Fruit fly (Drosophila melanogaster) whole organism, embryonic: ENCODE measurements around the gene cerv.

Experiments used
- CG10209 ChIP-seq: fragments of 200-800 bp; sonication (Bioruptor generic); optimal IDR thresholded peaks from 3 replicates; lab custom pipeline; 2017; ENCODE audit warnings: missing biosample characterization, mild to moderate bottlenecking, missing genetic modification characterization, missing genetic modification reagents
- CG10321 ChIP-seq: fragments of 200-800 bp; sonication (Bioruptor generic); IDR thresholded peaks from 2 replicates; pipeline ENCODE4 v1.3.6; 2022; ENCODE audit warnings: missing biosample characterization, missing genetic modification characterization
- CG10366 ChIP-seq: fragments of 200-800 bp; sonication (Bioruptor generic); IDR thresholded peaks from 2 replicates; pipeline ENCODE4 v1.3.6; 2022; ENCODE audit warnings: missing biosample characterization, missing genetic modification characterization
- CG12104 ChIP-seq: fragments of 200-800 bp; sonication (Bioruptor generic); optimal IDR thresholded peaks from 3 replicates; lab custom pipeline; 2016; ENCODE audit warnings: missing biosample characterization, missing genetic modification characterization
- CG12769 ChIP-seq: fragments of 200-800 bp; sonication (Bioruptor generic); optimal IDR thresholded peaks from 2 replicates; lab custom pipeline; 2019; ENCODE audit warnings: missing biosample characterization, mild to moderate bottlenecking, missing genetic modification characterization, moderate library complexity
- CG13424 ChIP-seq: fragments of 200-800 bp; sonication (Bioruptor generic); optimal IDR thresholded peaks from 2 replicates; lab custom pipeline; 2019; ENCODE audit warnings: missing biosample characterization, mild to moderate bottlenecking, missing genetic modification characterization, moderate library complexity
- CG14710 ChIP-seq: fragments of 200-800 bp; sonication (Bioruptor generic); optimal IDR thresholded peaks from 3 replicates; lab custom pipeline; 2019; ENCODE audit warnings: missing biosample characterization, mild to moderate bottlenecking, missing genetic modification characterization, moderate library complexity
- CG1647 ChIP-seq: fragments of 200-800 bp; sonication (Bioruptor generic); optimal IDR thresholded peaks from 3 replicates; lab custom pipeline; 2016; ENCODE audit warnings: missing biosample characterization, missing genetic modification characterization
- CG16813 ChIP-seq: fragments of 200-800 bp; sonication (Bioruptor generic); IDR thresholded peaks from 3 replicates; pipeline ENCODE4 v1.3.6; 2022; ENCODE audit warnings: missing biosample characterization, missing genetic modification characterization; ENCODE audit not compliant: partially characterized antibody
- CG17359 ChIP-seq: fragments of 200-800 bp; sonication (Bioruptor generic); optimal IDR thresholded peaks from 3 replicates; lab custom pipeline; 2018; ENCODE audit warnings: missing biosample characterization, mild to moderate bottlenecking, missing genetic modification characterization, moderate library complexity
- CG17568 ChIP-seq: fragments of 200-800 bp; sonication (Bioruptor generic); optimal IDR thresholded peaks from 2 replicates; lab custom pipeline; 2018; ENCODE audit warnings: missing biosample characterization, mild to moderate bottlenecking, missing genetic modification characterization, moderate library complexity
- CG18476 ChIP-seq: fragments of 200-800 bp; sonication (Bioruptor generic); optimal IDR thresholded peaks from 2 replicates; lab custom pipeline; 2016; ENCODE audit warnings: missing biosample characterization, mild to moderate bottlenecking, missing genetic modification characterization
- CG2712 ChIP-seq: fragments of 200-800 bp; optimal IDR thresholded peaks from 3 replicates; lab custom pipeline; 2019; ENCODE audit warnings: missing biosample characterization, mild to moderate bottlenecking, missing genetic modification characterization, moderate library complexity
- CG31365 ChIP-seq: fragments of 200-800 bp; sonication (Bioruptor generic); optimal IDR thresholded peaks from 2 replicates; lab custom pipeline; 2018; ENCODE audit warnings: missing biosample characterization, mild to moderate bottlenecking, missing genetic modification characterization
- CG3163 ChIP-seq: fragments of 200-800 bp; sonication (Bioruptor generic); optimal IDR thresholded peaks from 3 replicates; lab custom pipeline; 2016; ENCODE audit warnings: missing biosample characterization, missing genetic modification characterization
- CG33213 ChIP-seq: fragments of 200-800 bp; sonication (Bioruptor generic); optimal IDR thresholded peaks from 3 replicates; lab custom pipeline; 2016; ENCODE audit warnings: missing biosample characterization, missing genetic modification characterization
- CG34422 ChIP-seq: fragments of 200-800 bp; sonication (Bioruptor generic); IDR thresholded peaks from 3 replicates; pipeline ENCODE4 v1.3.6; 2022; ENCODE audit warnings: missing biosample characterization, missing genetic modification characterization
- CG5953 ChIP-seq: fragments of 200-800 bp; sonication (Bioruptor generic); IDR thresholded peaks from 2 replicates; pipeline ENCODE4 v1.3.6; 2022; ENCODE audit warnings: missing biosample characterization, missing genetic modification characterization
- CG6854 ChIP-seq: fragments of 200-800 bp; sonication (Bioruptor generic); optimal IDR thresholded peaks from 3 replicates; lab custom pipeline; 2017; ENCODE audit warnings: missing biosample characterization, mild to moderate bottlenecking, missing genetic modification characterization
- CG7745 ChIP-seq: fragments of 200-800 bp; sonication (Bioruptor generic); optimal IDR thresholded peaks from 2 replicates; lab custom pipeline; 2018; ENCODE audit warnings: missing biosample characterization, mild to moderate bottlenecking, missing genetic modification characterization, moderate library complexity
- CG8478 ChIP-seq: fragments of >200 bp; optimal IDR thresholded peaks from 2 replicates; lab custom pipeline; 2018
- CG9215 ChIP-seq: fragments of 200-800 bp; sonication (Bioruptor generic); IDR thresholded peaks from 2 replicates; pipeline ENCODE4 v1.3.6; 2022; ENCODE audit warnings: missing biosample characterization, missing genetic modification characterization
- CHES-1-like ChIP-seq: fragments of 200-800 bp; sonication (Bioruptor generic); optimal IDR thresholded peaks from 2 replicates; lab custom pipeline; 2016; ENCODE audit warnings: missing biosample characterization, missing genetic modification characterization
- Camta ChIP-seq: fragments of 200-800 bp; sonication (Bioruptor generic); optimal IDR thresholded peaks from 2 replicates; lab custom pipeline; 2016; ENCODE audit warnings: missing biosample characterization, missing genetic modification characterization
- CrebB ChIP-seq: fragments of 200-800 bp; sonication (Bioruptor generic); optimal IDR thresholded peaks from 3 replicates; lab custom pipeline; 2018; ENCODE audit warnings: missing biosample characterization, mild to moderate bottlenecking, missing genetic modification characterization
- Dp ChIP-seq: fragments of 200-800 bp; sonication (Bioruptor generic); optimal IDR thresholded peaks from 2 replicates; lab custom pipeline; 2018; ENCODE audit warnings: missing biosample characterization, mild to moderate bottlenecking, missing genetic modification characterization, moderate library complexity
- H2.0 ChIP-seq: fragments of 200-800 bp; sonication (Bioruptor generic); IDR thresholded peaks from 2 replicates; pipeline ENCODE4 v1.3.6; 2022; ENCODE audit warnings: missing biosample characterization, missing genetic modification characterization
- Hr39 ChIP-seq: fragments of >200 bp; optimal IDR thresholded peaks from 2 replicates; lab custom pipeline; 2017
- Lpt ChIP-seq: fragments of >200 bp; optimal IDR thresholded peaks from 2 replicates; lab custom pipeline; 2018; ENCODE audit warnings: missing biosample characterization, missing genetic modification characterization
- MTF-1 ChIP-seq: fragments of 200-800 bp; sonication (Bioruptor generic); optimal IDR thresholded peaks from 2 replicates; lab custom pipeline; 2018; ENCODE audit warnings: missing biosample characterization, mild to moderate bottlenecking, missing genetic modification characterization, borderline replicate concordance
- Nf-YC ChIP-seq: fragments of 200-800 bp; optimal IDR thresholded peaks from 3 replicates; lab custom pipeline; 2019; ENCODE audit warnings: missing biosample characterization, mild to moderate bottlenecking, missing genetic modification characterization, moderate library complexity
- Ravus ChIP-seq: fragments of 200-800 bp; sonication (Bioruptor generic); IDR thresholded peaks from 2 replicates; pipeline ENCODE4 v1.3.6; 2022; ENCODE audit warnings: missing biosample characterization, missing genetic modification characterization
- al ChIP-seq: fragments of 200-800 bp; sonication (Bioruptor generic); IDR thresholded peaks from 2 replicates; pipeline ENCODE4 v1.3.6; 2022; ENCODE audit warnings: missing biosample characterization, missing genetic modification characterization
- bcd ChIP-seq: fragments of 200-800 bp; sonication (Bioruptor generic); optimal IDR thresholded peaks from 2 replicates; lab custom pipeline; 2017; ENCODE audit warnings: missing biosample characterization, mild to moderate bottlenecking, missing genetic modification characterization
- bsh ChIP-seq, 2 experiments: fragments of 200-800 bp; sonication (Bioruptor generic); optimal IDR thresholded peaks; 2 replicates each; lab custom pipeline; 2017 to 2018; ENCODE audit warnings: mild to moderate bottlenecking in 2 of 2, missing biosample characterization in 2 of 2, missing genetic modification characterization in 2 of 2, moderate library complexity in 1 of 2
- chinmo ChIP-seq: fragments of 200-800 bp; sonication (Bioruptor generic); IDR thresholded peaks from 4 replicates; pipeline ENCODE4 v1.3.6; 2022; ENCODE audit warnings: missing biosample characterization, missing genetic modification characterization; ENCODE audit not compliant: partially characterized antibody
- dimm ChIP-seq: fragments of 200-800 bp; sonication (Bioruptor generic); IDR thresholded peaks from 2 replicates; pipeline ENCODE4 v1.3.6; 2022; ENCODE audit warnings: missing biosample characterization, missing genetic modification characterization
- fu2 ChIP-seq: fragments of 200-800 bp; sonication (Bioruptor generic); optimal IDR thresholded peaks from 2 replicates; lab custom pipeline; 2016; ENCODE audit warnings: missing biosample characterization, missing genetic modification characterization
- gem ChIP-seq: fragments of 200-800 bp; sonication (Bioruptor generic); optimal IDR thresholded peaks from 2 replicates; lab custom pipeline; 2019; ENCODE audit warnings: missing biosample characterization, mild to moderate bottlenecking, missing genetic modification characterization, moderate library complexity
- grau ChIP-seq: fragments of 200-800 bp; optimal IDR thresholded peaks from 3 replicates; lab custom pipeline; 2019; ENCODE audit warnings: missing biosample characterization, mild to moderate bottlenecking, missing genetic modification characterization, moderate library complexity
- ind ChIP-seq: fragments of 200-800 bp; sonication (Bioruptor generic); optimal IDR thresholded peaks from 3 replicates; lab custom pipeline; 2016; ENCODE audit warnings: missing biosample characterization, missing genetic modification characterization
- nmo ChIP-seq: fragments of 200-800 bp; sonication (Bioruptor generic); optimal IDR thresholded peaks from 2 replicates; lab custom pipeline; 2018; ENCODE audit warnings: missing biosample characterization, mild to moderate bottlenecking, missing genetic modification characterization, moderate library complexity
- odd ChIP-seq: fragments of 200-800 bp; sonication (Bioruptor generic); optimal IDR thresholded peaks from 2 replicates; lab custom pipeline; 2017; ENCODE audit warnings: missing biosample characterization, mild to moderate bottlenecking, missing genetic modification characterization
- row ChIP-seq: fragments of 200-800 bp; sonication (Bioruptor generic); IDR thresholded peaks from 3 replicates; pipeline ENCODE4 v1.3.6; 2022; ENCODE audit warnings: missing biosample characterization, missing genetic modification characterization
- run ChIP-seq: fragments of 200-800 bp; sonication (Bioruptor generic); optimal IDR thresholded peaks from 3 replicates; lab custom pipeline; 2018; ENCODE audit warnings: missing biosample characterization, mild to moderate bottlenecking, missing genetic modification characterization
- trem ChIP-seq: fragments of 200-800 bp; optimal IDR thresholded peaks from 3 replicates; lab custom pipeline; 2019; ENCODE audit warnings: missing biosample characterization, mild to moderate bottlenecking, missing genetic modification characterization, moderate library complexity
- tup ChIP-seq: fragments of 200-800 bp; sonication (Bioruptor generic); optimal IDR thresholded peaks from 2 replicates; lab custom pipeline; 2016; ENCODE audit warnings: missing biosample characterization, mild to moderate bottlenecking, missing genetic modification characterization, moderate library complexity
- yki ChIP-seq: fragments of >200 bp; optimal IDR thresholded peaks from 3 replicates; lab custom pipeline; 2018
- z ChIP-seq: fragments of 200-800 bp; sonication (Bioruptor generic); IDR thresholded peaks from 3 replicates; pipeline ENCODE4 v1.3.6; 2022; ENCODE audit warnings: missing biosample characterization, missing genetic modification characterization
- zen ChIP-seq: fragments of 200-800 bp; sonication (Bioruptor generic); optimal IDR thresholded peaks from 3 replicates; lab custom pipeline; 2018; ENCODE audit warnings: missing biosample characterization, mild to moderate bottlenecking, missing genetic modification characterization, moderate library complexity

Gene cerv

DNA sequence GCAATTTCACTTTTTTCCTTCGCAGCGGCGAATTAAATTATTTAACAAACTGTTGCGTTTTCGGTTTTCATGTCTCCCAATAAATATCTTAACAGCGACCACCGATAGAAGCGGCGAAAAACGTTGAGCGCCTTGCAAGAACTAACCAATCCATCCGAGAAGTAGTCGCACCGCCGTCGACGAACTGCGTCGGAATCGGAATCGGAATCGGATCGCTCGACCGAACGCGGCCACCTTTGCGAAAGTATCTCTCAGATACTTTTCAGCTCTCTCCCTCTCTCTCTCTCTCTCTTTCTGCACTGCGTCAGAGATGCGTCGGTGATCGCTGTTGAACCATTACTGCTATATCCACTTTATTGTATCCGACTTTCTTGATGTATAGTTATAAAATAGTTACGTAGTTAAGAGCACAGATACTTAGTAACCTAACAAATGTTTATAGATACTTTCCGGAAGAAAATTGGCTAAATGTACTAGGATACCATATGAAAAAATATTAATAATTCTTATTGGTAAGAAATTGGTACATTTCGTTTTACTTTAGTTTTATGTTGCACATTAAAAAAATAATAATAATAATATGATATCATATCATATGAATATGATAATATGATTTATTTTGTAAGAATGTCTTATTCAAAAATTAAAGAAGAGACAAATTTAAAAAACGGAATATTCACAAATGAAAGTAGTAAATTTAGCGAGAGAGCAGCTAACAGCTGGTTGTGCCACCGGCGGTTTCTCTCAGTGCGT lies 15.7 kb upstream of the cerv start, which contains the start of gene Chsy (continued):
- TF ChIP-seq gem = peak; percentile 52
- TF ChIP-seq ind = no peak
- no peak for TF ChIP-seq trem (tag; lab: Kevin White, UChicago)
- TF ChIP-seq CG16813 (GFP tag; lab: Robert Waterston, UW) = no peak
- no peak for TF ChIP-seq CG5953 (GFP tag; lab: Robert Waterston, UW)
- TF ChIP-seq chinmo (GFP tag; lab: Robert Waterston, UW) = peak; percentile 78; the same call in 3 of the 4 replicates
- TF ChIP-seq al (GFP tag; lab: Robert Waterston, UW) = no peak
- no peak for TF ChIP-seq Hr39 (lab: Kevin White, UChicago)
- no peak for TF ChIP-seq odd
- TF ChIP-seq Ravus = no peak
- TF ChIP-seq CG10321 (GFP tag; lab: Robert Waterston, UW) = no peak
- no peak for TF ChIP-seq tup (GFP tag; lab: Kevin White, UChicago)
- no peak for TF ChIP-seq bcd
- TF ChIP-seq yki (lab: Kevin White, UChicago) = peak; percentile 66
- TF ChIP-seq Nf-YC = peak; percentile 26
- no peak for TF ChIP-seq CG9215
- TF ChIP-seq CG14710 = peak; percentile 27
- no peak for TF ChIP-seq CG17568 (GFP tag; lab: Kevin White, UChicago)
- no peak for TF ChIP-seq CG7745 (tag; lab: Kevin White, UChicago)
- peak; percentile 6 for TF ChIP-seq nmo
- peak; percentile 80 for TF ChIP-seq row (GFP tag; lab: Robert Waterston, UW)
- TF ChIP-seq CG12104 (GFP tag; lab: Kevin White, UChicago) = no peak
- no peak for TF ChIP-seq CG17359 (tag; lab: Kevin White, UChicago)
- TF ChIP-seq Lpt (GFP tag; lab: Kevin White, UChicago) = no peak
- no peak for TF ChIP-seq CG6854 (GFP tag; lab: Kevin White, UChicago)
- TF ChIP-seq CG34422 (GFP tag; lab: Robert Waterston, UW) = peak; percentile 26; the same call in 1 of the 3 replicates
- TF ChIP-seq run (tag; lab: Kevin White, UChicago) = no peak
- peak; percentile 38 for TF ChIP-seq CG13424 (tag; lab: Kevin White, UChicago)
- TF ChIP-seq CG18476 (GFP tag; lab: Kevin White, UChicago) = no peak
- TF ChIP-seq CG3163 (GFP tag; lab: Kevin White, UChicago) = no peak
- TF ChIP-seq CG31365 (tag; lab: Kevin White, UChicago) = no peak
- no peak for TF ChIP-seq CG8478
- no peak for TF ChIP-seq Dp
- no peak for TF ChIP-seq CHES-1-like (GFP tag; lab: Kevin White, UChicago)
- TF ChIP-seq grau (tag; lab: Kevin White, UChicago) = peak; percentile 21
- TF ChIP-seq CG12769 (tag; lab: Kevin White, UChicago) = no peak
- TF ChIP-seq zen (tag; lab: Kevin White, UChicago) = no peak
- TF ChIP-seq CG10209 (GFP tag; lab: Kevin White, UChicago) = no peak
- no peak for TF ChIP-seq CrebB (tag; lab: Kevin White, UChicago)
- TF ChIP-seq z (GFP tag; lab: Robert Waterston, UW) = no peak
- no peak for TF ChIP-seq fu2 (GFP tag; lab: Kevin White, UChicago)
- TF ChIP-seq H2.0 (GFP tag; lab: Robert Waterston, UW) = peak; percentile 42
- TF ChIP-seq CG33213 (GFP tag; lab: Kevin White, UChicago) = no peak
- TF ChIP-seq CG1647 (GFP tag; lab: Kevin White, UChicago) = no peak
- no peak for TF ChIP-seq MTF-1 (GFP tag; lab: Kevin White, UChicago)
- TF ChIP-seq CG10366 = no peak
- no peak for TF ChIP-seq dimm (GFP tag; lab: Robert Waterston, UW)
- TF ChIP-seq CG2712 (tag; lab: Kevin White, UChicago) = no peak
- TF ChIP-seq Camta (GFP tag; lab: Kevin White, UChicago) = no peak
- TF ChIP-seq bsh (GFP tag; optimal IDR thresholded peaks at IDR 0.05; lab: Kevin White, UChicago) = peak in 1 of 2 experiments; percentile 17
